Fruit fly (Drosophila melanogaster): Measurements from ENCODE around the gene CG10650.

dm6 chr2L:18954255-18954715 is 41.4 kb downstream of the CG10650 start, which contains the start of gene CG10621:
- TF ChIP-seq psq (optimal IDR thresholded peaks at IDR 0.05) (no peak), pan (optimal IDR thresholded peaks at IDR 0.05) (no peak), CG8478 (optimal IDR thresholded peaks at IDR 0.05) (no peak), usp (GFP tag; optimal IDR thresholded peaks at IDR 0.05) (no peak)
